Fruit fly (Drosophila melanogaster) whole organism, prepupa: ENCODE results near the gene CG32379.

Experiments
- Blimp-1 ChIP-seq: fragments of 200-800 bp; sonication (Bioruptor generic); optimal IDR thresholded peaks from 3 replicates; lab custom pipeline; 2017; ENCODE audit warnings: missing biosample characterization, missing genetic modification characterization, mild to moderate bottlenecking, moderate library complexity, missing genetic modification reagents
- CG11762 ChIP-seq: fragments of 200-800 bp; sonication (Bioruptor generic); optimal IDR thresholded peaks from 3 replicates; lab custom pipeline; 2016; ENCODE audit warnings: missing biosample characterization, missing genetic modification characterization; ENCODE audit not compliant: insufficient read depth
- CG31627 ChIP-seq: fragments of 200-800 bp; sonication (Bioruptor generic); optimal IDR thresholded peaks from 3 replicates; lab custom pipeline; 2016; ENCODE audit warnings: missing biosample characterization, missing genetic modification characterization
- CG4318 ChIP-seq: fragments of 200-800 bp; sonication (Bioruptor generic); optimal IDR thresholded peaks from 3 replicates; lab custom pipeline; 2017; ENCODE audit warnings: missing biosample characterization, mild to moderate bottlenecking, missing genetic modification characterization
- CG6808 ChIP-seq: fragments of 200-800 bp; sonication (Bioruptor generic); optimal IDR thresholded peaks from 3 replicates; lab custom pipeline; 2017; ENCODE audit warnings: missing biosample characterization, missing genetic modification characterization, mild to moderate bottlenecking, moderate library complexity, missing genetic modification reagents
- Eip75B ChIP-seq: fragments of 200-800 bp; sonication (Bioruptor generic); optimal IDR thresholded peaks from 3 replicates; lab custom pipeline; 2016; ENCODE audit warnings: missing biosample characterization, missing genetic modification characterization
- Hr39 ChIP-seq: fragments of 200-800 bp; sonication (Bioruptor generic); optimal IDR thresholded peaks from 2 replicates; lab custom pipeline; 2016; ENCODE audit warnings: missing biosample characterization, missing genetic modification characterization
- Lpt ChIP-seq: fragments of 200-800 bp; sonication (Bioruptor generic); optimal IDR thresholded peaks from 3 replicates; lab custom pipeline; 2016; ENCODE audit warnings: missing biosample characterization, missing genetic modification characterization
- Met ChIP-seq: fragments of 200-800 bp; sonication (Bioruptor generic); optimal IDR thresholded peaks from 3 replicates; lab custom pipeline; 2016; ENCODE audit warnings: missing biosample characterization, missing genetic modification characterization
- Sox102F ChIP-seq: fragments of 200-800 bp; sonication (Bioruptor generic); optimal IDR thresholded peaks from 2 replicates; lab custom pipeline; 2016; ENCODE audit warnings: missing biosample characterization, mild to moderate bottlenecking, missing genetic modification characterization
- Sox14 ChIP-seq: fragments of 200-800 bp; sonication (Bioruptor generic); optimal IDR thresholded peaks from 3 replicates; lab custom pipeline; 2016; ENCODE audit warnings: missing biosample characterization, missing genetic modification characterization
- eg ChIP-seq: fragments of 200-800 bp; sonication (Bioruptor generic); IDR thresholded peaks from 3 replicates; pipeline ENCODE4 v1.3.6; 2022; ENCODE audit warnings: missing biosample characterization, missing genetic modification characterization
- fkh ChIP-seq: fragments of 200-800 bp; sonication (Bioruptor generic); optimal IDR thresholded peaks from 3 replicates; lab custom pipeline; 2017; ENCODE audit warnings: missing biosample characterization, mild to moderate bottlenecking, missing genetic modification characterization, moderate library complexity
- vri ChIP-seq: fragments of 200-800 bp; sonication (Bioruptor generic); optimal IDR thresholded peaks from 3 replicates; lab custom pipeline; 2016; ENCODE audit warnings: missing biosample characterization, mild to moderate bottlenecking, missing genetic modification characterization

DNA sequence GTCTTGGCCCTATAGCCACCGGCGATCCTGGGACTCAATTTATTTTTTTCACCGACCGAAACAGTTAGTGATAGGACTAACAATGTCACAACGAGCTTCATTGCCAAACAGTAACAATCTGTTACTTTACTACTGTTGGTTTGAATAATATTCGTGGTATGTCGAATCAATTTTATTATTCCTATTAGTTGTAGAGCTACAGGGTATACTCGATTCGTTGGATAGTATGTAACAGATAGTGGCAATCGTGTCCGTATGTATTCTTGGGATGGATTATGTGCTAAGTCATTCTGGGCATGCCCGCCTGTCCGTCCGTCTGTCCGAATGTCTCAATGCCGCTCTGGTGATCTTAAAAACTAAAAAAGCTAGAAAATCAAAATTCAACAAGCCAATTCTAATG, 43.1 kb downstream of the CG32379 start, which contains the start of gene sphinx1:
- TF ChIP-seq Lpt (no peak), CG31627 (GFP tag; lab: Kevin White, UChicago) (no peak), Blimp-1 (GFP tag; lab: Kevin White, UChicago) (no peak), Sox14 (no peak), vri (GFP tag; lab: Kevin White, UChicago) (no peak), Eip75B (GFP tag; lab: Kevin White, UChicago) (no peak), Sox102F (no peak), CG11762 (GFP tag; lab: Kevin White, UChicago) (no peak), fkh (GFP tag; lab: Kevin White, UChicago) (no peak), Hr39 (GFP tag; lab: Kevin White, UChicago) (no peak), CG4318 (GFP tag; lab: Kevin White, UChicago) (no peak), CG6808 (GFP tag; lab: Kevin White, UChicago) (no peak), Met (GFP tag; lab: Kevin White, UChicago) (no peak), eg (GFP tag; lab: Robert Waterston, UW) (no peak)
